Worm (Caenorhabditis elegans) whole organism, L1 larva: Measurements from ENCODE around the gene F11C7.6.
A peak's percentile ranks its signal among the peaks of the same experiment; 100 is the strongest.

Experiments used
- C04F5.9 ChIP-seq: sonication (generic microtip); optimal IDR thresholded peaks from 2 replicates; lab custom pipeline; 2016; ENCODE audit warnings: missing genetic modification characterization, missing compliant biosample characterization
- C34B4.2 ChIP-seq: sonication (generic microtip); optimal IDR thresholded peaks from 2 replicates; lab custom pipeline; 2017; ENCODE audit warnings: mild to moderate bottlenecking, missing genetic modification characterization, missing compliant biosample characterization
- F16B12.6 ChIP-seq: fragments of 150-350 bp; optimal IDR thresholded peaks from 2 replicates; lab custom pipeline; 2014; ENCODE audit warnings: missing biosample characterization, missing genetic modification characterization
- Y116A8C.19 ChIP-seq: sonication (generic microtip); optimal IDR thresholded peaks from 2 replicates; lab custom pipeline; 2016; ENCODE audit warnings: missing compliant biosample characterization, missing genetic modification characterization, borderline replicate concordance
- aly-2 ChIP-seq: fragments of 150-350 bp; optimal IDR thresholded peaks from 2 replicates; lab custom pipeline; 2014; ENCODE audit warnings: missing biosample characterization, missing genetic modification characterization
- blmp-1 ChIP-seq: fragments of 150-350 bp; optimal IDR thresholded peaks from 2 replicates; lab custom pipeline; 2014; ENCODE audit warnings: missing biosample characterization, missing genetic modification characterization
- ceh-8 ChIP-seq: fragments of 200-800 bp; sonication (Bioruptor generic); optimal IDR thresholded peaks from 2 replicates; lab custom pipeline; 2018; ENCODE audit warnings: mild to moderate bottlenecking, missing genetic modification characterization, moderate library complexity, missing compliant biosample characterization
- efl-1 ChIP-seq, 4 experiments: fragments of 150-350 bp; optimal IDR thresholded peaks in 3 of 4; peaks in 1 of 4; 1 replicate in 1 of 4; 2 replicates in 3 of 4; lab custom pipeline; 2014; ENCODE audit warnings: missing biosample characterization in 2 of 4, missing genetic modification characterization in 2 of 4, missing genetic modification reagents in 2 of 4
- efl-3 ChIP-seq: fragments of 200-800 bp; sonication (Bioruptor generic); optimal IDR thresholded peaks from 2 replicates; lab custom pipeline; 2018; ENCODE audit warnings: mild to moderate bottlenecking, missing genetic modification characterization, missing compliant biosample characterization
- egl-13 ChIP-seq: sonication (generic microtip); optimal IDR thresholded peaks from 2 replicates; lab custom pipeline; 2016; ENCODE audit warnings: missing genotype, missing genetic modification reagents, missing genetic modification characterization, missing compliant biosample characterization
- elt-3 ChIP-seq, 6 experiments: fragments of 150-350 bp in 1 of 6; sonication (generic microtip); optimal IDR thresholded peaks; 2 replicates each; lab custom pipeline; 2017 to 2018; ENCODE audit warnings: missing biosample characterization in 6 of 6, missing genetic modification characterization in 6 of 6, inconsistent platforms in 1 of 6
- fos-1 ChIP-seq: fragments of 150-350 bp; optimal IDR thresholded peaks from 2 replicates; lab custom pipeline; 2014; ENCODE audit warnings: missing biosample characterization, missing genetic modification characterization
- hlh-17 ChIP-seq: fragments of 200-800 bp; sonication (Bioruptor generic); optimal IDR thresholded peaks from 2 replicates; lab custom pipeline; 2018; ENCODE audit warnings: missing genetic modification characterization, mild to moderate bottlenecking, missing compliant biosample characterization, moderate library complexity, borderline replicate concordance
- hpl-2 ChIP-seq: fragments of 150-350 bp; optimal IDR thresholded peaks from 2 replicates; lab custom pipeline; 2014; ENCODE audit warnings: missing biosample characterization, missing genetic modification reagents, missing genetic modification characterization
- isw-1 ChIP-seq: fragments of 200-800 bp; sonication (Bioruptor generic); IDR thresholded peaks from 2 replicates; pipeline ENCODE4 v1.3.6; 2022; ENCODE audit warnings: missing genetic modification characterization, missing compliant biosample characterization
- jun-1 ChIP-seq: fragments of 150-350 bp; optimal IDR thresholded peaks from 2 replicates; lab custom pipeline; 2014; ENCODE audit warnings: missing biosample characterization, missing genetic modification reagents, missing genetic modification characterization
- lin-13 ChIP-seq: fragments of 150-350 bp; optimal IDR thresholded peaks from 2 replicates; lab custom pipeline; 2014; ENCODE audit warnings: missing biosample characterization, missing genetic modification reagents, missing genetic modification characterization
- lin-14 ChIP-seq: fragments of 200-800 bp; sonication (Bioruptor generic); optimal IDR thresholded peaks from 2 replicates; lab custom pipeline; 2018; ENCODE audit warnings: mild to moderate bottlenecking, missing genetic modification characterization, moderate library complexity, missing compliant biosample characterization
- lin-35 ChIP-seq, 2 experiments: fragments of 150-350 bp; optimal IDR thresholded peaks; 2 replicates each; lab custom pipeline; 2014; ENCODE audit warnings: missing biosample characterization in 2 of 2, missing genetic modification characterization in 2 of 2, missing genetic modification reagents in 2 of 2
- lin-39 ChIP-seq: fragments of 150-350 bp; optimal IDR thresholded peaks from 2 replicates; lab custom pipeline; 2014; ENCODE audit warnings: missing biosample characterization, missing genetic modification reagents, missing genetic modification characterization
- mep-1 ChIP-seq: fragments of 150-350 bp; optimal IDR thresholded peaks from 2 replicates; lab custom pipeline; 2014; ENCODE audit warnings: missing biosample characterization, missing genetic modification characterization
- nhr-11 ChIP-seq: fragments of 150-350 bp; optimal IDR thresholded peaks from 2 replicates; lab custom pipeline; 2014; ENCODE audit warnings: missing biosample characterization, missing genetic modification characterization
- nhr-19 ChIP-seq: fragments of 200-800 bp; sonication (Bioruptor generic); conservative IDR thresholded peaks from 2 replicates; pipeline ENCODE4 v1.3.6; 2022; ENCODE audit warnings: missing genetic modification characterization, missing compliant biosample characterization
- nhr-20 ChIP-seq: sonication (generic microtip); optimal IDR thresholded peaks from 2 replicates; lab custom pipeline; 2016; ENCODE audit warnings: mild to moderate bottlenecking, missing genetic modification characterization, missing compliant biosample characterization
- nhr-237 ChIP-seq: fragments of 150-350 bp; optimal IDR thresholded peaks from 2 replicates; lab custom pipeline; 2014; ENCODE audit warnings: missing biosample characterization, missing genetic modification characterization
- nhr-71 ChIP-seq: sonication (generic microtip); optimal IDR thresholded peaks from 2 replicates; lab custom pipeline; 2016; ENCODE audit warnings: mild to moderate bottlenecking, missing genetic modification characterization, moderate library complexity, missing compliant biosample characterization
- nhr-76 ChIP-seq: sonication (generic microtip); optimal IDR thresholded peaks from 2 replicates; lab custom pipeline; 2017; ENCODE audit warnings: missing biosample characterization, missing genetic modification characterization
- nhr-84 ChIP-seq: sonication (generic microtip); optimal IDR thresholded peaks from 2 replicates; lab custom pipeline; 2017; ENCODE audit warnings: missing biosample characterization, missing genetic modification characterization
- nhr-85 ChIP-seq: sonication (generic microtip); peaks from one replicate; lab custom pipeline; 2016; ENCODE audit warnings: missing genetic modification characterization, inconsistent platforms, missing compliant biosample characterization
- nhr-90 ChIP-seq: sonication (generic microtip); optimal IDR thresholded peaks from 2 replicates; lab custom pipeline; 2016; ENCODE audit warnings: mild to moderate bottlenecking, missing genetic modification characterization, missing compliant biosample characterization; ENCODE audit not compliant: poor library complexity
- pag-3 ChIP-seq: sonication (generic microtip); optimal IDR thresholded peaks from 2 replicates; lab custom pipeline; 2017; ENCODE audit warnings: missing genetic modification characterization, mild to moderate bottlenecking, missing compliant biosample characterization, antibody characterized with exemption, borderline replicate concordance; ENCODE audit not compliant: insufficient read depth
- rnt-1 ChIP-seq: sonication (generic microtip); optimal IDR thresholded peaks from 2 replicates; lab custom pipeline; 2016; ENCODE audit warnings: mild to moderate bottlenecking, missing genetic modification characterization, moderate library complexity, missing compliant biosample characterization
- skn-1 ChIP-seq: fragments of 150-350 bp; optimal IDR thresholded peaks from 2 replicates; lab custom pipeline; 2014; ENCODE audit warnings: missing biosample characterization, missing genetic modification characterization
- snu-23 ChIP-seq: sonication (generic microtip); optimal IDR thresholded peaks from 2 replicates; lab custom pipeline; 2016; ENCODE audit warnings: missing genetic modification characterization, missing compliant biosample characterization
- tlp-1 ChIP-seq: fragments of 150-350 bp; optimal IDR thresholded peaks from 2 replicates; lab custom pipeline; 2014; ENCODE audit warnings: missing biosample characterization, missing genetic modification characterization
- unc-130 ChIP-seq: fragments of 150-350 bp; optimal IDR thresholded peaks from 2 replicates; lab custom pipeline; 2017; ENCODE audit warnings: missing biosample characterization, missing genetic modification characterization, inconsistent platforms
- unc-62 ChIP-seq: fragments of 150-350 bp; optimal IDR thresholded peaks from 2 replicates; lab custom pipeline; 2014; ENCODE audit warnings: missing biosample characterization, missing genetic modification reagents, missing genetic modification characterization
- unc-98 ChIP-seq: fragments of 200-800 bp; sonication (Bioruptor generic); IDR thresholded peaks from 2 replicates; pipeline ENCODE4 v1.3.6; 2022; ENCODE audit warnings: missing genetic modification characterization, missing compliant biosample characterization
- zag-1 ChIP-seq: fragments of 150-350 bp; optimal IDR thresholded peaks from 2 replicates; lab custom pipeline; 2014; ENCODE audit warnings: missing biosample characterization, missing genetic modification characterization
- ztf-11 ChIP-seq, 2 experiments: sonication (generic microtip); optimal IDR thresholded peaks; 2 replicates each; lab custom pipeline; 2016 to 2017; ENCODE audit warnings: missing genetic modification characterization in 2 of 2, missing biosample characterization in 1 of 2, missing compliant biosample characterization in 1 of 2
- ztf-4 ChIP-seq: fragments of 150-350 bp; optimal IDR thresholded peaks from 2 replicates; lab custom pipeline; 2014; ENCODE audit warnings: missing biosample characterization, missing genetic modification characterization

The F11C7.6 gene

DNA sequence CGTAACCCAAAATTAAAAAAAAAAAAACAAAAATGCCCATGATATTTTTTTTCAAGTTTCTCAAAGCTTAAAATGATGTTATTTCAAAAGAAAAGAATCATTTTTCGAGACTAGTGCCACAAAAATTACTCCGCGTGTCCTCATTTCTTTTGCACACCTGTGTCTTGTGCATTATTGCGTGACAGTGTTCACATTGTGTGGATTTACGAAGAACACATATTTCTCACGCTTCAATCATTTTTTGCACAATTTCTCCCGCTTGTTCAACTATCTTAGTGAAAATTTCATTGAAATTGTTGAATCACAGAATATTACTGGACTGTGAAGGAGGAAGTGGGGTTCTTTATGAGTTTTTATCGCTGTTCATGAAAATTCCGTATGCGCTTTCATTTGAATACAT lies 7.5 kb downstream of the F11C7.6 start:
- TF ChIP-seq F16B12.6 (peak; percentile 55), nhr-76 (no peak), C34B4.2 (tag; lab: Kevin White, UChicago) (no peak), snu-23 (GFP tag; lab: Kevin White, UChicago) (no peak), nhr-19 (GFP tag; lab: Robert Waterston, UW) (no peak), unc-130 (tag; lab: Kevin White, UChicago) (no peak), egl-13 (tag; lab: Kevin White, UChicago) (no peak), aly-2 (no peak), efl-1 (optimal IDR thresholded peaks at IDR 0.05; lab: Kevin White, UChicago) (no peak), efl-1 (GFP tag; optimal IDR thresholded peaks at IDR 0.05 in 1 of 2; lab: Kevin White, UChicago) (peak in 1 of 2 experiments; percentile 87), lin-35 (GFP tag; optimal IDR thresholded peaks at IDR 0.05; lab: Kevin White, UChicago) (peak in 1 of 2 experiments; percentile 8), Y116A8C.19 (tag; lab: Kevin White, UChicago) (no peak), lin-39 (tag; lab: Kevin White, UChicago) (no peak)

DNA sequence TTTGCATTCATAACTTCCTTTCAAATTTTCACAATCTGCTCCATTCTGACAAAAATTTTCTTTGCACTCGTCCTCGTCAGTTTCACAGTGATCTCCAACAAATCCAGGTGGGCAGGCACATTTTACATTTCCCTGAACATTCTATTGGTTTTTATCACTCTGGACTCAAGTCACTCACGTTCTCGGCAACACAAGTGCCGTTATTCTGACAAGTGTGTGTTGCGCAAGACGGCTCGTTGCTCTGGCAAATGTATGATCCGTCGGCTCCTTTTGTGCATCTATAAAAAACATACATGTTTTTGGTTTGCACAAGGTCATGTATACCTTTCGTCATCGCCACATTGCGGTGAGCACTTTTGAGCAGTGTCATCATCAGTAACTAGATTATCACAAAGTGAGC lies 11.3 kb downstream of the F11C7.6 start:
- no peak for TF ChIP-seq nhr-19 (GFP tag; lab: Robert Waterston, UW)
- no peak for TF ChIP-seq efl-1 (optimal IDR thresholded peaks at IDR 0.05; lab: Kevin White, UChicago)
- TF ChIP-seq efl-1 (GFP tag; optimal IDR thresholded peaks at IDR 0.05 in 1 of 2; lab: Kevin White, UChicago): peak in 1 of 2 experiments; percentile 91

DNA sequence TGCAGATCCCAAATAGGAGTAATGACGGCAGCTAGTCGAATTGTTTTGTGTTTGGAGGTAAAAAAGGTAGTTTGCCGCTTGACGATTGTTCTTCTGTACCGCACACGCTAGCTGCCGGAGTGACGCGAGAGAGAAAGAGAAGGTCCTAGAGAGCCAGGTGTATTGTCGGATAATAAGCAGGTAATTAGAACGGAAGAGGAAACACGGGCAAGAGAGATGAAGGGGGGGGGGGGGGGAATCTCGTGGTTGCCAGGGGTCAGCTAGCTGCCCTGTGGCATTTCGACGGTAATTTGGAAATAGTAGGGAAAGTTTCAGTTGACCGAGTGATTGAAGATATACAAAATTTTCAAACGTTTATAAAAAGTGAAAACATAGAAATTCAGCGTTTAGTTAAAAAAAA lies 12.5 kb downstream of the F11C7.6 start, which contains the start of gene crb-1:
Gene crb-1, minus strand, starts transcription at position 147 of the 400 bp plus-strand sequence.
- TF ChIP-seq skn-1 (tag; lab: Kevin White, UChicago) (no peak), ztf-11 (tag; optimal IDR thresholded peaks at IDR 0.05; lab: Kevin White, UChicago) (no peak), efl-3 (GFP tag; lab: Kevin White, UChicago) (no peak), efl-1 (optimal IDR thresholded peaks at IDR 0.05; lab: Kevin White, UChicago) (no peak), efl-1 (GFP tag; optimal IDR thresholded peaks at IDR 0.05 in 1 of 2; lab: Kevin White, UChicago) (no peak), unc-98 (GFP tag; lab: Robert Waterston, UW) (no peak), C04F5.9 (tag; lab: Kevin White, UChicago) (no peak), isw-1 (GFP tag; lab: Robert Waterston, UW) (no peak), nhr-85 (tag; lab: Kevin White, UChicago) (no peak), C34B4.2 (tag; lab: Kevin White, UChicago) (no peak), lin-13 (no peak), ceh-8 (GFP tag; lab: Kevin White, UChicago) (no peak), pag-3 (no peak), nhr-84 (tag; lab: Kevin White, UChicago) (no peak), tlp-1 (tag; lab: Kevin White, UChicago) (no peak), rnt-1 (tag; lab: Kevin White, UChicago) (no peak), mep-1 (no peak)

DNA sequence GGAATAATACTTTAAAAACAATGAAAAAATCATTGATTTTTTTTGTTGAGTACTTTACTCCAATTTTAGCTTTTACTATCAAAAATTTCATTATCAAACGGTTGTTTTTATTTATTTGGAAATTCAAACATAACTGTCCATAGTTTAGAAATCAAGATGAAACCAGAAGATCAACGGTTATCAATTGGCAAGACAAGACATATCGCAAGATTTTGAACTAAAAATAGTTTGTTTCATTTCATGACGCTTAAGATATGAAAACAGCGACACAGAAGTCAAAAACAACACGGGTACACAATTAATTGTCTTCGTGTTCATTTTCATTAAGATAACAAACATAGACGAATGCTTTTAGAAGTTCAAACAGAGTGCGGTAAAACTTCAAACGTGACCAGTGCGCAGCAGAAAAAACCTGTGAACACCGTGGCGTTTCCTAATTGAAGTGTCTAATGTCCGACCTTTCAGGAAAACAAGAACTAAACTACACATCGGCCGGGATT lies 16.2 kb downstream of the F11C7.6 start:
- TF ChIP-seq lin-14 (GFP tag; lab: Kevin White, UChicago) (peak; percentile 8), nhr-71 (peak; percentile 14), elt-3 (tag; optimal IDR thresholded peaks at IDR 0.05; lab: Kevin White, UChicago) (peak in 1 of 6 experiments; percentile 51), nhr-85 (tag; lab: Kevin White, UChicago) (peak; percentile 54), efl-1 (optimal IDR thresholded peaks at IDR 0.05; lab: Kevin White, UChicago) (no peak), efl-1 (GFP tag; optimal IDR thresholded peaks at IDR 0.05 in 1 of 2; lab: Kevin White, UChicago) (peak in 1 of 2 experiments; percentile 68), hlh-17 (no peak), nhr-237 (no peak)

DNA sequence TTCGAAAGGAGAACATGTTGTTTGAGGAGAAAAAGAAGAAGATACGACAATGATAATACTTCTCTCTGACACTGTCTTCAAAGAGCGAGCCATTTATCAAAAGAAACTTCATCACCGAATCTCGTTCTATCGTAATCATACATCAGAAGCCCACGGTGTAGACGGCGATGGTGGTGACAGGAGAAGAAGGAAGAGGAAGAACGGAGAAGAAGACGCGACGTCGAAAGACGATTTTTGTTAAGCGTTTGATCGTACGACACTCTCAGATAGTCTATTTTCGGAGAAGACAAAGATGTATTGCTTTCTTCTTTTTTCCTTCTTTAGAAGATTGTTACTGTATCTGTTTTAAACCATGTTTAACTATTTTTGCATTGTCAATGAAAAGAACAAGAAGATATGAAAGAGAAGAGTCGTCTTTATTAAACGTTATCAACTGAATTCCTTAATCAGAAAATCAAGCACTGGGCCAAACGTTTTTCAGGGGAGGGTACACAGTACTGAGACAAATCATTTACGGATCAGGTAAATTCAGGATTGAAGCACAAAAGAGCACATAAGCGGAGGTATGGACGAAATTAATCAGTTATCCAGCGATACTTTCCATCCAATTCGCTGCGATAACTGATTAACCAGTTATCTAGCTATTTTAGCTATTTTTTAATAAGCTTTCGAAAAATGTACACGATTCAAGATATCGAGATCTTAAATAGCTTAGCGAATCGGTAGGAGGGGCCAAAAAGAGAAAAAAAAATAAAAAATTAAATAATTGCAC lies 18.6 kb downstream of the F11C7.6 start:
- peak; percentile 94 for TF ChIP-seq ztf-4 (tag; lab: Kevin White, UChicago)
- no peak for TF ChIP-seq unc-98 (GFP tag; lab: Robert Waterston, UW)
- no peak for TF ChIP-seq unc-130 (tag; lab: Kevin White, UChicago)
- no peak for TF ChIP-seq unc-62 (GFP tag; lab: Kevin White, UChicago)
- TF ChIP-seq rnt-1 (tag; lab: Kevin White, UChicago): no peak
- no peak for TF ChIP-seq efl-1 (optimal IDR thresholded peaks at IDR 0.05; lab: Kevin White, UChicago)
- TF ChIP-seq efl-1 (GFP tag; optimal IDR thresholded peaks at IDR 0.05 in 1 of 2; lab: Kevin White, UChicago): peak in 1 of 2 experiments; percentile 85
- peak; percentile 42 for TF ChIP-seq hpl-2 (GFP tag; lab: Kevin White, UChicago)
- peak; percentile 73 for TF ChIP-seq blmp-1 (tag; lab: Kevin White, UChicago)
- no peak for TF ChIP-seq tlp-1 (tag; lab: Kevin White, UChicago)
- TF ChIP-seq lin-39 (tag; lab: Kevin White, UChicago): no peak
- no peak for TF ChIP-seq zag-1 (tag; lab: Kevin White, UChicago)
- TF ChIP-seq fos-1: peak; percentile 48
- TF ChIP-seq nhr-20 (tag; lab: Kevin White, UChicago): peak; percentile 36
- TF ChIP-seq lin-13: peak; percentile 22
- no peak for TF ChIP-seq nhr-237
- TF ChIP-seq nhr-90 (tag; lab: Kevin White, UChicago): peak; percentile 83
- TF ChIP-seq nhr-11: no peak
- TF ChIP-seq jun-1 (tag; lab: Kevin White, UChicago): peak; percentile 26
